Worm (Caenorhabditis elegans) whole organism, L4 larva: ENCODE results near the gene M05D6.1.

Experiments
- F10B5.3 ChIP-seq: sonication (generic microtip); optimal IDR thresholded peaks from 2 replicates; lab custom pipeline; 2016; ENCODE audit warnings: mild to moderate bottlenecking, missing genetic modification characterization, missing compliant biosample characterization
- F49E8.2 ChIP-seq: sonication (generic microtip); optimal IDR thresholded peaks from 2 replicates; lab custom pipeline; 2016; ENCODE audit warnings: missing compliant biosample characterization, mild to moderate bottlenecking, missing genetic modification characterization, borderline replicate concordance
- R02D3.7 ChIP-seq: fragments of 150-350 bp; sonication (generic microtip); optimal IDR thresholded peaks from 3 replicates; lab custom pipeline; 2014; ENCODE audit warnings: missing biosample characterization, missing genetic modification characterization
- Y105C5A.15 ChIP-seq: fragments of 200-800 bp; sonication (Bioruptor generic); IDR thresholded peaks from 2 replicates; pipeline ENCODE4 v1.3.6; 2022; ENCODE audit warnings: missing genetic modification characterization, missing compliant biosample characterization
- ZK546.5 ChIP-seq, 2 experiments: sonication (generic microtip); optimal IDR thresholded peaks; 2 replicates each; lab custom pipeline; 2017; ENCODE audit warnings: missing biosample characterization in 2 of 2, missing genetic modification characterization in 2 of 2
- aha-1 ChIP-seq: fragments of 150-350 bp; peaks from one replicate; lab custom pipeline; 2014; ENCODE audit warnings: missing biosample characterization, missing genetic modification characterization
- arid-1 ChIP-seq: fragments of 200-800 bp; sonication (Bioruptor generic); conservative IDR thresholded peaks from 2 replicates; pipeline ENCODE4 v1.3.6; 2022; ENCODE audit warnings: missing genetic modification reagents, missing genetic modification characterization, missing compliant biosample characterization
- attf-4 ChIP-seq: sonication (generic microtip); optimal IDR thresholded peaks from 3 replicates; lab custom pipeline; 2017; ENCODE audit warnings: missing biosample characterization, missing genetic modification characterization
- ceh-20 ChIP-seq: fragments of 200-800 bp; sonication (Bioruptor generic); IDR thresholded peaks from 2 replicates; pipeline ENCODE4 v1.3.6; 2022; ENCODE audit warnings: missing genetic modification reagents, missing genetic modification characterization, missing compliant biosample characterization
- cey-2 ChIP-seq: sonication (generic microtip); optimal IDR thresholded peaks from 3 replicates; lab custom pipeline; 2017; ENCODE audit warnings: missing genetic modification characterization, mild to moderate bottlenecking, missing compliant biosample characterization, antibody characterized with exemption, borderline replicate concordance; ENCODE audit not compliant: insufficient read depth
- ctbp-1 ChIP-seq: fragments of 200-800 bp; sonication (Bioruptor generic); IDR thresholded peaks from 2 replicates; pipeline ENCODE4 v1.3.6; 2022; ENCODE audit warnings: missing genetic modification reagents, missing genetic modification characterization, missing compliant biosample characterization
- daf-16 ChIP-seq, 3 experiments: sonication (generic microtip); optimal IDR thresholded peaks; 2 replicates each; lab custom pipeline; 2016 to 2017; ENCODE audit warnings: missing genetic modification characterization in 3 of 3, missing genetic modification reagents in 3 of 3, mild to moderate bottlenecking in 2 of 3, missing compliant biosample characterization in 2 of 3, missing biosample characterization in 1 of 3, moderate library complexity in 1 of 3
- daf-8 ChIP-seq: fragments of 200-800 bp; sonication (Bioruptor generic); IDR thresholded peaks from 2 replicates; pipeline ENCODE4 v1.3.6; 2022; ENCODE audit warnings: missing genetic modification characterization, missing compliant biosample characterization
- dmd-6 ChIP-seq: fragments of 200-800 bp; sonication (Bioruptor generic); IDR thresholded peaks from 2 replicates; pipeline ENCODE4 v1.3.6; 2022; ENCODE audit warnings: missing genetic modification reagents, missing genetic modification characterization, missing compliant biosample characterization
- dmd-9 ChIP-seq: fragments of 200-800 bp; sonication (Bioruptor generic); IDR thresholded peaks from 2 replicates; pipeline ENCODE4 v1.3.6; 2022; ENCODE audit warnings: missing genetic modification reagents, missing genetic modification characterization, missing compliant biosample characterization
- dpl-1 ChIP-seq: fragments of 150-350 bp; optimal IDR thresholded peaks from 2 replicates; lab custom pipeline; 2014; ENCODE audit warnings: missing biosample characterization, missing genetic modification reagents, missing genetic modification characterization
- duxl-1 ChIP-seq: sonication (generic microtip); optimal IDR thresholded peaks from 2 replicates; lab custom pipeline; 2016; ENCODE audit warnings: mild to moderate bottlenecking, missing genetic modification characterization, moderate library complexity, missing compliant biosample characterization; ENCODE audit not compliant: poor library complexity
- dve-1 ChIP-seq: sonication (generic microtip); optimal IDR thresholded peaks from 2 replicates; lab custom pipeline; 2017; ENCODE audit warnings: antibody characterized with exemption, mild to moderate bottlenecking, missing genetic modification characterization, missing compliant biosample characterization; ENCODE audit not compliant: insufficient read depth
- fos-1 ChIP-seq: fragments of 150-350 bp; optimal IDR thresholded peaks from 2 replicates; lab custom pipeline; 2014; ENCODE audit warnings: missing biosample characterization, missing genetic modification characterization
- gei-8 ChIP-seq: fragments of 200-800 bp; sonication (Bioruptor generic); optimal IDR thresholded peaks from 2 replicates; lab custom pipeline; 2018; ENCODE audit warnings: mild to moderate bottlenecking, missing genetic modification characterization, missing compliant biosample characterization
- hif-1 ChIP-seq, 2 experiments: sonication (generic microtip); optimal IDR thresholded peaks; 2 replicates each; lab custom pipeline; 2016 to 2017; ENCODE audit warnings: missing compliant biosample characterization in 2 of 2, missing genetic modification characterization in 2 of 2, missing genetic modification reagents in 2 of 2, missing genotype in 2 of 2, mild to moderate bottlenecking in 1 of 2
- hlh-11 ChIP-seq: fragments of 200-800 bp; sonication (Bioruptor generic); optimal IDR thresholded peaks from 2 replicates; lab custom pipeline; 2018; ENCODE audit warnings: mild to moderate bottlenecking, missing genetic modification characterization, missing compliant biosample characterization
- hlh-30 ChIP-seq: sonication (generic microtip); optimal IDR thresholded peaks from 2 replicates; lab custom pipeline; 2017; ENCODE audit warnings: antibody characterized with exemption, mild to moderate bottlenecking, missing genetic modification characterization, missing compliant biosample characterization; ENCODE audit not compliant: insufficient read depth
- lin-1 ChIP-seq: fragments of 200-800 bp; sonication (Bioruptor generic); IDR thresholded peaks from 2 replicates; pipeline ENCODE4 v1.3.6; 2022; ENCODE audit warnings: missing genetic modification reagents, missing genetic modification characterization, missing compliant biosample characterization
- lin-29 ChIP-seq: fragments of 200-800 bp; sonication (Bioruptor generic); IDR thresholded peaks from 2 replicates; pipeline ENCODE4 v1.3.6; 2022; ENCODE audit warnings: missing genetic modification reagents, missing genetic modification characterization, missing compliant biosample characterization
- lsy-2 ChIP-seq, 2 experiments: fragments of 150-350 bp in 1 of 2; sonication (generic microtip) in 1 of 2; optimal IDR thresholded peaks; 2 replicates each; lab custom pipeline; 2014 to 2017; ENCODE audit warnings: missing biosample characterization in 2 of 2, missing genetic modification characterization in 2 of 2
- madf-5 ChIP-seq, 2 experiments: fragments of 200-800 bp; sonication (Bioruptor generic); IDR thresholded peaks; 2 replicates each; pipeline ENCODE4 v1.3.6; 2022; ENCODE audit warnings: missing compliant biosample characterization in 2 of 2, missing genetic modification characterization in 2 of 2
- mdl-1 ChIP-seq, 2 experiments: fragments of 150-350 bp in 1 of 2; sonication (generic microtip) in 1 of 2; optimal IDR thresholded peaks; 2 replicates each; lab custom pipeline; 2014 to 2017; ENCODE audit warnings: missing biosample characterization in 2 of 2, missing genetic modification characterization in 2 of 2
- mep-1 ChIP-seq: fragments of 150-350 bp; sonication (generic microtip); optimal IDR thresholded peaks from 3 replicates; lab custom pipeline; 2014; ENCODE audit warnings: missing biosample characterization, missing genetic modification characterization
- mes-2 ChIP-seq: sonication (generic microtip); optimal IDR thresholded peaks from 2 replicates; lab custom pipeline; 2016; ENCODE audit warnings: missing genotype, mild to moderate bottlenecking, missing genetic modification characterization, missing compliant biosample characterization; ENCODE audit not compliant: poor library complexity, severe bottlenecking
- mxl-3 ChIP-seq: fragments of 200-800 bp; sonication (Bioruptor generic); optimal IDR thresholded peaks from 2 replicates; lab custom pipeline; 2018; ENCODE audit warnings: mild to moderate bottlenecking, missing genetic modification characterization, missing compliant biosample characterization
- nhr-10 ChIP-seq: fragments of 150-350 bp; optimal IDR thresholded peaks from 2 replicates; lab custom pipeline; 2014; ENCODE audit warnings: missing biosample characterization, missing genetic modification characterization
- nhr-102 ChIP-seq: sonication (generic microtip); optimal IDR thresholded peaks from 2 replicates; lab custom pipeline; 2016; ENCODE audit warnings: mild to moderate bottlenecking, missing genetic modification characterization, moderate library complexity, missing compliant biosample characterization
- nhr-11 ChIP-seq: fragments of 150-350 bp; optimal IDR thresholded peaks from 2 replicates; lab custom pipeline; 2014; ENCODE audit warnings: missing biosample characterization, missing genetic modification characterization
- nhr-237 ChIP-seq: sonication (generic microtip); optimal IDR thresholded peaks from 2 replicates; lab custom pipeline; 2017; ENCODE audit warnings: missing biosample characterization, missing genetic modification characterization
- nhr-25 ChIP-seq: sonication (generic microtip); optimal IDR thresholded peaks from 2 replicates; lab custom pipeline; 2017; ENCODE audit warnings: missing genetic modification characterization, mild to moderate bottlenecking, missing compliant biosample characterization, antibody characterized with exemption, moderate library complexity, borderline replicate concordance; ENCODE audit not compliant: insufficient read depth
- nhr-28 ChIP-seq: fragments of 150-350 bp; optimal IDR thresholded peaks from 2 replicates; lab custom pipeline; 2014; ENCODE audit warnings: missing biosample characterization, missing genetic modification characterization
- nhr-42 ChIP-seq: fragments of 200-800 bp; sonication (Bioruptor generic); IDR thresholded peaks from 2 replicates; pipeline ENCODE4 v1.3.6; 2022; ENCODE audit warnings: missing genetic modification characterization, missing compliant biosample characterization
- nhr-48 ChIP-seq: sonication (generic microtip); optimal IDR thresholded peaks from 2 replicates; lab custom pipeline; 2016; ENCODE audit warnings: mild to moderate bottlenecking, missing genetic modification characterization, missing compliant biosample characterization
- nhr-77 ChIP-seq: fragments of 150-350 bp; optimal IDR thresholded peaks from 2 replicates; lab custom pipeline; 2014; ENCODE audit warnings: missing biosample characterization, missing genetic modification characterization
- pha-4 ChIP-seq, 2 experiments: fragments of 150-350 bp in 1 of 2; fragments of 200-800 bp in 1 of 2; sonication (Bioruptor generic) in 1 of 2; IDR thresholded peaks in 1 of 2; optimal IDR thresholded peaks in 1 of 2; 2 replicates each; pipeline versions ENCODE4 v1.3.6 to Lab custom; 2014 to 2022; ENCODE audit warnings: missing genetic modification characterization in 2 of 2, missing genetic modification reagents in 2 of 2, missing biosample characterization in 1 of 2, missing compliant biosample characterization in 1 of 2
- saeg-2 ChIP-seq: fragments of 200-800 bp; sonication (Bioruptor generic); IDR thresholded peaks from 2 replicates; pipeline ENCODE4 v1.3.6; 2022; ENCODE audit warnings: missing genetic modification reagents, missing genetic modification characterization, missing compliant biosample characterization
- set-16 ChIP-seq: fragments of 200-800 bp; sonication (Bioruptor generic); IDR thresholded peaks from 2 replicates; pipeline ENCODE4 v1.3.6; 2022; ENCODE audit warnings: missing genetic modification reagents, missing genetic modification characterization, missing compliant biosample characterization
- snpc-4 ChIP-seq: fragments of 150-350 bp; optimal IDR thresholded peaks from 2 replicates; lab custom pipeline; 2014; ENCODE audit warnings: missing biosample characterization, missing genetic modification characterization
- unc-39 ChIP-seq: sonication (generic microtip); optimal IDR thresholded peaks from 2 replicates; lab custom pipeline; 2017; ENCODE audit warnings: missing biosample characterization, missing genetic modification characterization
- vab-7 ChIP-seq: fragments of 200-800 bp; sonication (Bioruptor generic); IDR thresholded peaks from 2 replicates; pipeline ENCODE4 v1.3.6; 2022; ENCODE audit warnings: missing genetic modification reagents, missing genetic modification characterization, missing compliant biosample characterization
- zag-1 ChIP-seq: fragments of 150-350 bp; optimal IDR thresholded peaks from 2 replicates; lab custom pipeline; 2014; ENCODE audit warnings: missing biosample characterization, missing genetic modification characterization
- zip-11 ChIP-seq: fragments of 200-800 bp; sonication (Bioruptor generic); IDR thresholded peaks from 2 replicates; pipeline ENCODE4 v1.3.6; 2022; ENCODE audit warnings: missing genetic modification characterization, missing compliant biosample characterization

M05D6.1 gene

ce11 chrII:8441519-8441918 lies 33.7 kb downstream of the M05D6.1 start (continued):
- TF ChIP-seq zip-11 (no peak), vab-7 (peak; percentile 73; the same call in 1 of the 2 replicates), saeg-2 (GFP tag; lab: Robert Waterston, UW) (peak; percentile 31; the same call in 1 of the 2 replicates), madf-5 (GFP tag; IDR thresholded peaks at IDR 0.05; lab: Robert Waterston, UW) (peak; percentile 72 to 77; a peak in 3 of 4 replicates), ceh-20 (GFP tag; lab: Robert Waterston, UW) (peak; percentile 71; the same call in 1 of the 2 replicates), gei-8 (GFP tag; lab: Kevin White, UChicago) (peak; percentile 78), F49E8.2 (tag; lab: Kevin White, UChicago) (peak; percentile 59), ctbp-1 (GFP tag; lab: Robert Waterston, UW) (peak; percentile 80), hif-1 (tag; optimal IDR thresholded peaks at IDR 0.05; lab: Kevin White, UChicago) (peak in 1 of 2 experiments; percentile 35), unc-39 (no peak), daf-16 (GFP tag; optimal IDR thresholded peaks at IDR 0.05; lab: Kevin White, UChicago) (peak; percentile 37 to 88), daf-16 (tag; optimal IDR thresholded peaks at IDR 0.05; lab: Kevin White, UChicago) (no peak), nhr-11 (no peak), nhr-77 (tag; lab: Kevin White, UChicago) (no peak), nhr-48 (tag; lab: Kevin White, UChicago) (peak; percentile 46), mes-2 (peak; percentile 79), pha-4 (GFP tag; IDR thresholded peaks at IDR 0.05; lab: Robert Waterston, UW) (peak; percentile 92), pha-4 (tag; optimal IDR thresholded peaks at IDR 0.05; lab: Kevin White, UChicago) (no peak), R02D3.7 (tag; lab: Kevin White, UChicago) (peak; percentile 21), aha-1 (tag; lab: Kevin White, UChicago) (peak; percentile 87), attf-4 (tag; lab: Kevin White, UChicago) (no peak), nhr-237 (no peak), mxl-3 (GFP tag; lab: Kevin White, UChicago) (peak; percentile 50), fos-1 (tag; lab: Kevin White, UChicago) (no peak), lin-1 (GFP tag; lab: Robert Waterston, UW) (peak; percentile 75), dmd-9 (GFP tag; lab: Robert Waterston, UW) (peak; percentile 72), set-16 (GFP tag; lab: Robert Waterston, UW) (no peak), dve-1 (tag; lab: Kevin White, UChicago) (no peak), lin-29 (GFP tag; lab: Robert Waterston, UW) (peak; percentile 7; the same call in 1 of the 2 replicates), dpl-1 (GFP tag; lab: Kevin White, UChicago) (no peak), nhr-102 (tag; lab: Kevin White, UChicago) (peak; percentile 55), F10B5.3 (tag; lab: Kevin White, UChicago) (peak; percentile 79), nhr-42 (peak; percentile 82; the same call in 1 of the 2 replicates), Y105C5A.15 (GFP tag; lab: Robert Waterston, UW) (0 out of 2 replicates have a peak, but pooled peaks have one; percentile 48), arid-1 (GFP tag; lab: Robert Waterston, UW) (peak; percentile 96), duxl-1 (peak; percentile 80)

ce11 chrII:8440792-8441191 lies 34.4 kb downstream of the M05D6.1 start:
- peak in 1 of 2 experiments; percentile 67 for TF ChIP-seq mdl-1 (tag; optimal IDR thresholded peaks at IDR 0.05; lab: Kevin White, UChicago)
- TF ChIP-seq lsy-2 (tag; optimal IDR thresholded peaks at IDR 0.05; lab: Kevin White, UChicago), result peak in 1 of 2 experiments; percentile 9
- TF ChIP-seq pha-4 (GFP tag; IDR thresholded peaks at IDR 0.05; lab: Robert Waterston, UW), result no peak
- no peak for TF ChIP-seq pha-4 (tag; optimal IDR thresholded peaks at IDR 0.05; lab: Kevin White, UChicago)
- peak; percentile 51 for TF ChIP-seq nhr-10 (tag; lab: Kevin White, UChicago)
- no peak for TF ChIP-seq ZK546.5 (tag; optimal IDR thresholded peaks at IDR 0.05; lab: Kevin White, UChicago)
- TF ChIP-seq nhr-25, result peak; percentile 34
- peak; percentile 97 for TF ChIP-seq nhr-28 (tag; lab: Kevin White, UChicago)
- TF ChIP-seq zag-1 (tag; lab: Kevin White, UChicago), result no peak
- TF ChIP-seq hlh-30 (tag; lab: Kevin White, UChicago), result peak; percentile 47
- TF ChIP-seq aha-1 (tag; lab: Kevin White, UChicago), result peak; percentile 5
- TF ChIP-seq hlh-11, result peak; percentile 61
- peak; percentile 57 for TF ChIP-seq cey-2 (tag; lab: Kevin White, UChicago)
- peak; percentile 37 for TF ChIP-seq mep-1 (tag; lab: Kevin White, UChicago)
- TF ChIP-seq dmd-6 (GFP tag; lab: Robert Waterston, UW), result peak; percentile 18; the same call in 1 of the 2 replicates
- TF ChIP-seq daf-8 (GFP tag; lab: Robert Waterston, UW), result no peak
- no peak for TF ChIP-seq snpc-4
